Worm (Caenorhabditis elegans) whole organism, L1 larva: ENCODE results near the gene W03F9.11.

Source experiments
- F16B12.6 ChIP-seq: fragments of 150-350 bp; optimal IDR thresholded peaks from 2 replicates; lab custom pipeline; 2014; ENCODE audit warnings: missing biosample characterization, missing genetic modification characterization
- aha-1 ChIP-seq: fragments of 150-350 bp; optimal IDR thresholded peaks from 2 replicates; lab custom pipeline; 2014; ENCODE audit warnings: missing biosample characterization, missing genetic modification characterization
- ceh-82 ChIP-seq, 3 experiments: fragments of 150-350 bp in 1 of 3; sonication (generic microtip) in 2 of 3; optimal IDR thresholded peaks; 2 replicates each; lab custom pipeline; 2014 to 2017; ENCODE audit warnings: missing biosample characterization in 3 of 3, missing genetic modification characterization in 3 of 3
- dpl-1 ChIP-seq, 3 experiments: fragments of 150-350 bp in 2 of 3; sonication (generic microtip) in 1 of 3; optimal IDR thresholded peaks; 2 replicates each; lab custom pipeline; 2014 to 2017; ENCODE audit warnings: missing biosample characterization in 3 of 3, missing genetic modification characterization in 3 of 3, missing genetic modification reagents in 3 of 3
- dsc-1 ChIP-seq: sonication (generic microtip); optimal IDR thresholded peaks from 2 replicates; lab custom pipeline; 2016; ENCODE audit warnings: mild to moderate bottlenecking, missing genetic modification characterization, missing compliant biosample characterization
- efl-1 ChIP-seq, 4 experiments: fragments of 150-350 bp; optimal IDR thresholded peaks in 3 of 4; peaks in 1 of 4; 1 replicate in 1 of 4; 2 replicates in 3 of 4; lab custom pipeline; 2014; ENCODE audit warnings: missing biosample characterization in 2 of 4, missing genetic modification characterization in 2 of 4, missing genetic modification reagents in 2 of 4
- egl-13 ChIP-seq: sonication (generic microtip); optimal IDR thresholded peaks from 2 replicates; lab custom pipeline; 2016; ENCODE audit warnings: missing genotype, missing genetic modification reagents, missing genetic modification characterization, missing compliant biosample characterization
- fkh-4 ChIP-seq: sonication (generic microtip); optimal IDR thresholded peaks from 2 replicates; lab custom pipeline; 2016; ENCODE audit warnings: missing compliant biosample characterization, missing genetic modification characterization, borderline replicate concordance
- grh-1 ChIP-seq: fragments of 200-800 bp; sonication (Bioruptor generic); IDR thresholded peaks from 2 replicates; pipeline ENCODE4 v1.3.6; 2022; ENCODE audit warnings: missing genetic modification reagents, missing genetic modification characterization, missing compliant biosample characterization
- irx-1 ChIP-seq: sonication (generic microtip); optimal IDR thresholded peaks from 2 replicates; lab custom pipeline; 2016; ENCODE audit warnings: missing genetic modification characterization, missing compliant biosample characterization
- isw-1 ChIP-seq: fragments of 200-800 bp; sonication (Bioruptor generic); IDR thresholded peaks from 2 replicates; pipeline ENCODE4 v1.3.6; 2022; ENCODE audit warnings: missing genetic modification characterization, missing compliant biosample characterization
- lin-13 ChIP-seq: fragments of 150-350 bp; optimal IDR thresholded peaks from 2 replicates; lab custom pipeline; 2014; ENCODE audit warnings: missing biosample characterization, missing genetic modification reagents, missing genetic modification characterization
- lin-15B ChIP-seq: fragments of 150-350 bp; sonication (generic microtip); optimal IDR thresholded peaks from 3 replicates; lab custom pipeline; 2014; ENCODE audit warnings: missing biosample characterization, missing genetic modification characterization
- lin-35 ChIP-seq, 2 experiments: fragments of 150-350 bp; optimal IDR thresholded peaks; 2 replicates each; lab custom pipeline; 2014; ENCODE audit warnings: missing biosample characterization in 2 of 2, missing genetic modification characterization in 2 of 2, missing genetic modification reagents in 2 of 2
- lin-39 ChIP-seq: fragments of 150-350 bp; optimal IDR thresholded peaks from 2 replicates; lab custom pipeline; 2014; ENCODE audit warnings: missing biosample characterization, missing genetic modification reagents, missing genetic modification characterization
- lir-3 ChIP-seq: sonication (generic microtip); optimal IDR thresholded peaks from 2 replicates; lab custom pipeline; 2016; ENCODE audit warnings: mild to moderate bottlenecking, missing genetic modification characterization, moderate library complexity, missing compliant biosample characterization; ENCODE audit not compliant: poor library complexity
- lsy-2 ChIP-seq, 2 experiments: fragments of 150-350 bp; optimal IDR thresholded peaks; 2 replicates each; lab custom pipeline; 2014; ENCODE audit warnings: missing biosample characterization in 2 of 2, missing genetic modification characterization in 2 of 2
- mdl-1 ChIP-seq, 2 experiments: fragments of 150-350 bp; optimal IDR thresholded peaks; 2 replicates each; lab custom pipeline; 2014 to 2017; ENCODE audit warnings: missing biosample characterization in 2 of 2, missing genetic modification characterization in 2 of 2, inconsistent platforms in 1 of 2
- mef-2 ChIP-seq: fragments of 150-350 bp; optimal IDR thresholded peaks from 2 replicates; lab custom pipeline; 2014; ENCODE audit warnings: missing biosample characterization, missing genetic modification characterization
- mep-1 ChIP-seq: fragments of 150-350 bp; optimal IDR thresholded peaks from 2 replicates; lab custom pipeline; 2014; ENCODE audit warnings: missing biosample characterization, missing genetic modification characterization
- nhr-12 ChIP-seq: sonication (generic microtip); optimal IDR thresholded peaks from 2 replicates; lab custom pipeline; 2017; ENCODE audit warnings: missing biosample characterization, missing genetic modification characterization
- nhr-19 ChIP-seq: fragments of 200-800 bp; sonication (Bioruptor generic); conservative IDR thresholded peaks from 2 replicates; pipeline ENCODE4 v1.3.6; 2022; ENCODE audit warnings: missing genetic modification characterization, missing compliant biosample characterization
- nhr-20 ChIP-seq: sonication (generic microtip); optimal IDR thresholded peaks from 2 replicates; lab custom pipeline; 2016; ENCODE audit warnings: mild to moderate bottlenecking, missing genetic modification characterization, missing compliant biosample characterization
- nhr-237 ChIP-seq: fragments of 150-350 bp; optimal IDR thresholded peaks from 2 replicates; lab custom pipeline; 2014; ENCODE audit warnings: missing biosample characterization, missing genetic modification characterization
- nhr-47 ChIP-seq: sonication (generic microtip); optimal IDR thresholded peaks from 2 replicates; lab custom pipeline; 2016; ENCODE audit warnings: mild to moderate bottlenecking, missing genetic modification characterization, moderate library complexity, missing compliant biosample characterization
- nhr-71 ChIP-seq: sonication (generic microtip); optimal IDR thresholded peaks from 2 replicates; lab custom pipeline; 2016; ENCODE audit warnings: mild to moderate bottlenecking, missing genetic modification characterization, moderate library complexity, missing compliant biosample characterization
- nhr-77 ChIP-seq: fragments of 150-350 bp; optimal IDR thresholded peaks from 2 replicates; lab custom pipeline; 2014; ENCODE audit warnings: missing biosample characterization, missing genetic modification characterization
- nhr-84 ChIP-seq: sonication (generic microtip); optimal IDR thresholded peaks from 2 replicates; lab custom pipeline; 2017; ENCODE audit warnings: missing biosample characterization, missing genetic modification characterization
- nhr-85 ChIP-seq: sonication (generic microtip); peaks from one replicate; lab custom pipeline; 2016; ENCODE audit warnings: missing genetic modification characterization, inconsistent platforms, missing compliant biosample characterization
- rnt-1 ChIP-seq: sonication (generic microtip); optimal IDR thresholded peaks from 2 replicates; lab custom pipeline; 2016; ENCODE audit warnings: mild to moderate bottlenecking, missing genetic modification characterization, moderate library complexity, missing compliant biosample characterization
- skn-1 ChIP-seq: fragments of 150-350 bp; optimal IDR thresholded peaks from 2 replicates; lab custom pipeline; 2014; ENCODE audit warnings: missing biosample characterization, missing genetic modification characterization
- snpc-4 ChIP-seq: fragments of 150-350 bp; optimal IDR thresholded peaks from 2 replicates; lab custom pipeline; 2014; ENCODE audit warnings: missing biosample characterization, missing genetic modification characterization
- snu-23 ChIP-seq: sonication (generic microtip); optimal IDR thresholded peaks from 2 replicates; lab custom pipeline; 2016; ENCODE audit warnings: missing genetic modification characterization, missing compliant biosample characterization
- sox-4 ChIP-seq: sonication (generic microtip); optimal IDR thresholded peaks from 2 replicates; lab custom pipeline; 2016; ENCODE audit warnings: missing genetic modification characterization, missing compliant biosample characterization
- sup-37 ChIP-seq: fragments of 200-800 bp; sonication (Bioruptor generic); optimal IDR thresholded peaks from 2 replicates; lab custom pipeline; 2018; ENCODE audit warnings: mild to moderate bottlenecking, missing genetic modification characterization, missing compliant biosample characterization
- swsn-7 ChIP-seq: sonication (generic microtip); optimal IDR thresholded peaks from 2 replicates; lab custom pipeline; 2016; ENCODE audit warnings: missing genetic modification characterization, missing compliant biosample characterization
- tbx-2 ChIP-seq: sonication (generic microtip); optimal IDR thresholded peaks from 2 replicates; lab custom pipeline; 2016; ENCODE audit warnings: missing genetic modification characterization, missing compliant biosample characterization
- tlp-1 ChIP-seq: fragments of 150-350 bp; optimal IDR thresholded peaks from 2 replicates; lab custom pipeline; 2014; ENCODE audit warnings: missing biosample characterization, missing genetic modification characterization
- unc-130 ChIP-seq: fragments of 150-350 bp; optimal IDR thresholded peaks from 2 replicates; lab custom pipeline; 2017; ENCODE audit warnings: missing biosample characterization, missing genetic modification characterization, inconsistent platforms
- vab-15 ChIP-seq: sonication (generic microtip); optimal IDR thresholded peaks from 2 replicates; lab custom pipeline; 2017; ENCODE audit warnings: missing genotype, mild to moderate bottlenecking, missing genetic modification characterization, missing compliant biosample characterization
- xbp-1 ChIP-seq: sonication (generic microtip); optimal IDR thresholded peaks from 2 replicates; lab custom pipeline; 2016; ENCODE audit warnings: missing genetic modification characterization, missing compliant biosample characterization
- zip-4 ChIP-seq: fragments of 200-800 bp; sonication (Bioruptor generic); optimal IDR thresholded peaks from 2 replicates; lab custom pipeline; 2018; ENCODE audit warnings: mild to moderate bottlenecking, missing genetic modification characterization, moderate library complexity, missing compliant biosample characterization
- ztf-11 ChIP-seq, 2 experiments: sonication (generic microtip); optimal IDR thresholded peaks; 2 replicates each; lab custom pipeline; 2016 to 2017; ENCODE audit warnings: missing genetic modification characterization in 2 of 2, missing biosample characterization in 1 of 2, missing compliant biosample characterization in 1 of 2
- ztf-4 ChIP-seq: fragments of 150-350 bp; optimal IDR thresholded peaks from 2 replicates; lab custom pipeline; 2014; ENCODE audit warnings: missing biosample characterization, missing genetic modification characterization

The W03F9.11 gene

DNA sequence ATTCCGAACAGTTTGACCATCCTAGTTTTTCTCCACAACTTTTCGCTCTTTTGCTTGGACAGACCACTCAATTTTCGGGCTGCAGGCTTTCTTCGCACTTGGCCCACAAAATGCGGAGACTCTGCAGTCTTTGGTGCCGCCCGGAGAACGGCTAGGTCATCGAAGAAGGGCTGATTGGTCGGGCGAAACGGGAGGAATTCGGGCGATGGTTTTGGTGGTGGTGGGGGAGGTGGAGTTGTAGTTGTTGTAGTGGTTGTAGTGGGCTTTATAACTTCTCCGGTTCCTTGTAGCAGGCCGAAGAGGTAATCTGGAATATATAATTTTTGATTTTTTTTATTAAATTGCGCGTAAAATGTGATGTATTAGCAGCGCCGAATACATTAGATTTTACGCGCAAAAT, 3.5 kb downstream of the W03F9.11 start:
- TF ChIP-seq efl-1 (optimal IDR thresholded peaks at IDR 0.05; lab: Kevin White, UChicago): no peak
- peak in 1 of 2 experiments; percentile 91 for TF ChIP-seq efl-1 (GFP tag; optimal IDR thresholded peaks at IDR 0.05 in 1 of 2; lab: Kevin White, UChicago)
- no peak for TF ChIP-seq aha-1

DNA sequence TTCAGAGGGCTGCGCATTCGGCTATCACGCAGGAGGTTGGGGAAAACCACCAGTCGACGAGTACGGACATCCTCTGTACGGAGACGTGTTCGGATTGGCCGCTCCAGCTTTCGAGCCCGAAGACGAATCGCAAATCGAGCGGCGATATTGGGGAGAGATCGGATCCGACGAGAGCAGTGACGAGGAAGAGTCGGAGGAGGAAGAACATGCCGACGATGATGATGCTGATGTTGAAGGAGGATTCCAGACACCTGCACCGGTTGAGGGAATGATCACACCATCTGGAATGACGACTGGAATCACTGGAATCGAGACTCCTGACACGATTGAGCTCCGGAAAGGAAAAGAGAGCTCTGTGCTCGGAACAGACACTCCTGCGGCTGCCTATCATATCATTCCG, 11.0 kb downstream of the W03F9.11 start:
- TF ChIP-seq efl-1 (optimal IDR thresholded peaks at IDR 0.05; lab: Kevin White, UChicago) (no peak), efl-1 (GFP tag; optimal IDR thresholded peaks at IDR 0.05 in 1 of 2; lab: Kevin White, UChicago) (peak in 1 of 2 experiments; percentile 12), lsy-2 (tag; optimal IDR thresholded peaks at IDR 0.05; lab: Kevin White, UChicago) (no peak)
- TF ChIP-seq, all 84 proteins: peak for 1

- TF ChIP-seq nhr-77 (peak; percentile 17), lin-39 (tag; lab: Kevin White, UChicago) (peak; percentile 30), dpl-1 (GFP tag; optimal IDR thresholded peaks at IDR 0.05; lab: Kevin White, UChicago) (peak; percentile 54 to 62 (median 56)), nhr-85 (tag; lab: Kevin White, UChicago) (no peak), tbx-2 (tag; lab: Kevin White, UChicago) (peak; percentile 34), tlp-1 (no peak), sup-37 (GFP tag; lab: Kevin White, UChicago) (no peak), xbp-1 (tag; lab: Kevin White, UChicago) (peak; percentile 36), lin-35 (GFP tag; optimal IDR thresholded peaks at IDR 0.05; lab: Kevin White, UChicago) (peak; percentile 59 to 63), efl-1 (optimal IDR thresholded peaks at IDR 0.05; lab: Kevin White, UChicago) (peak; percentile 40 to 61), efl-1 (GFP tag; optimal IDR thresholded peaks at IDR 0.05 in 1 of 2; lab: Kevin White, UChicago) (peak; percentile 71 to 94), snpc-4 (tag; lab: Kevin White, UChicago) (peak; percentile 7), ztf-11 (tag; optimal IDR thresholded peaks at IDR 0.05; lab: Kevin White, UChicago) (peak in 1 of 2 experiments; percentile 28), mef-2 (tag; lab: Kevin White, UChicago) (no peak), skn-1 (peak; percentile 43), nhr-237 (tag; lab: Kevin White, UChicago) (no peak), fkh-4 (tag; lab: Kevin White, UChicago) (no peak), lin-15B (tag; lab: Kevin White, UChicago) (peak; percentile 14), ceh-82 (tag; optimal IDR thresholded peaks at IDR 0.05; lab: Kevin White, UChicago) (peak in 2 of 3 experiments; percentile 9 to 34), nhr-20 (tag; lab: Kevin White, UChicago) (peak; percentile 25), nhr-71 (peak; percentile 56), F16B12.6 (tag; lab: Kevin White, UChicago) (peak; percentile 91), nhr-19 (GFP tag; lab: Robert Waterston, UW) (no peak), dsc-1 (peak; percentile 1), mdl-1 (tag; optimal IDR thresholded peaks at IDR 0.05; lab: Kevin White, UChicago) (peak in 1 of 2 experiments; percentile 4), nhr-47 (tag; lab: Kevin White, UChicago) (peak; percentile 59), snu-23 (GFP tag; lab: Kevin White, UChicago) (peak; percentile 54), swsn-7 (tag; lab: Kevin White, UChicago) (peak; percentile 51), rnt-1 (tag; lab: Kevin White, UChicago) (peak; percentile 36), lsy-2 (tag; optimal IDR thresholded peaks at IDR 0.05; lab: Kevin White, UChicago) (peak; percentile 59 to 66)
Observed at ce11 chrV:127882-128281, 13.3 kb downstream of the W03F9.11 start, which contains the start of the genes W03F9.2 and sftb-2. Gene W03F9.2, minus strand, starts transcription at chrV:128034. Gene sftb-2, plus strand, starts transcription at chrV:128237.

DNA sequence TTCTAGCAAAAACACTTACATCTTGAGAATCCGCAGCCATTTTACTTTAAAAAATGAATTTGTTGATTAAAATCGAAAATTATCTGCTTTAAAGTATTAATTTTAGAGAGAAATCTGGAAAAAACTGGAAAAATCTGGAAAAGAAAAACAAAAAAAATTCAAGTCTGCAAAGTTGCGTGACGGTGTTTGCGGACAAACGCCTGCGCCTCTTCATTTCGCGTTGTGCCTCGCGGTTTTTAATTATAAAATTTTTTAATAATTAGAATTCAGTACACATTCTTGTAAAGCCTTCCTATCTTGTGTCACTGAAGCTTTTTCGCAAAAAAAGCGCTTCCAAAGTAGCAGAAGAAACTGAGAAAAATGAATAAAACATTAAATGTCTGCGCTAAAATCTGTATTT, 14.5 kb downstream of the W03F9.11 start, which contains the start of gene W03F9.1:
W03F9.1 (minus strand) TSS at position 109 of the 400 bp plus-strand sequence.
- no peak for TF ChIP-seq nhr-12
- peak; percentile 16 for TF ChIP-seq lin-13
- no peak for TF ChIP-seq ztf-11 (tag; optimal IDR thresholded peaks at IDR 0.05; lab: Kevin White, UChicago)
- TF ChIP-seq zip-4 (GFP tag; lab: Kevin White, UChicago): peak; percentile 11
- no peak for TF ChIP-seq lin-15B (tag; lab: Kevin White, UChicago)
- TF ChIP-seq skn-1: peak; percentile 69
- peak; percentile 69 for TF ChIP-seq xbp-1 (tag; lab: Kevin White, UChicago)
- TF ChIP-seq ceh-82 (tag; optimal IDR thresholded peaks at IDR 0.05; lab: Kevin White, UChicago): peak in 2 of 3 experiments; percentile 57 to 60
- TF ChIP-seq nhr-19 (GFP tag; lab: Robert Waterston, UW): peak; percentile 57
- TF ChIP-seq lir-3: no peak
- TF ChIP-seq egl-13: peak; percentile 69
- peak; percentile 50 for TF ChIP-seq sox-4
- no peak for TF ChIP-seq nhr-84 (tag; lab: Kevin White, UChicago)
- peak; percentile 83 for TF ChIP-seq irx-1 (tag; lab: Kevin White, UChicago)
- peak; percentile 62 for TF ChIP-seq isw-1
- no peak for TF ChIP-seq mef-2 (tag; lab: Kevin White, UChicago)
- TF ChIP-seq dsc-1: peak; percentile 85
- peak; percentile 78 for TF ChIP-seq snu-23 (GFP tag; lab: Kevin White, UChicago)
- peak; percentile 69 for TF ChIP-seq tbx-2 (tag; lab: Kevin White, UChicago)
- 0 out of 2 replicates have a peak, but pooled peaks have one; percentile 17 for TF ChIP-seq grh-1 (GFP tag; lab: Robert Waterston, UW)
- peak; percentile 65 for TF ChIP-seq unc-130 (tag; lab: Kevin White, UChicago)
- no peak for TF ChIP-seq ztf-4 (tag; lab: Kevin White, UChicago)
- TF ChIP-seq vab-15 (tag; lab: Kevin White, UChicago): no peak
- peak; percentile 96 for TF ChIP-seq mep-1 (tag; lab: Kevin White, UChicago)
- peak; percentile 85 for TF ChIP-seq nhr-47 (tag; lab: Kevin White, UChicago)
